Worm (Caenorhabditis elegans) whole organism, early embryonic: ENCODE data around the gene T20D3.5.
"Not testable (repeated sequence)": the region's sequence is repeated elsewhere in the genome, so short reads cannot be mapped to it uniquely, and the experiment has no call there.

Source experiments
- B0310.2 ChIP-seq: sonication (generic microtip); optimal IDR thresholded peaks from 2 replicates; lab custom pipeline; 2016; ENCODE audit warnings: mild to moderate bottlenecking, missing genetic modification characterization, missing compliant biosample characterization
- F13C5.2 ChIP-seq: sonication (generic microtip); optimal IDR thresholded peaks from 2 replicates; lab custom pipeline; 2017; ENCODE audit warnings: mild to moderate bottlenecking, missing genetic modification characterization, inconsistent platforms, missing compliant biosample characterization
- aly-1 ChIP-seq: sonication (generic microtip); optimal IDR thresholded peaks from 2 replicates; lab custom pipeline; 2016; ENCODE audit warnings: missing genetic modification characterization, missing compliant biosample characterization
- ama-1 ChIP-seq: fragments of 150-350 bp; optimal IDR thresholded peaks from 2 replicates; lab custom pipeline; 2014
- ceh-13 ChIP-seq: fragments of 200-800 bp; sonication (Bioruptor generic); optimal IDR thresholded peaks from 2 replicates; lab custom pipeline; 2018; ENCODE audit warnings: mild to moderate bottlenecking, missing genetic modification characterization, missing compliant biosample characterization
- ceh-36 ChIP-seq: sonication (generic microtip); optimal IDR thresholded peaks from 2 replicates; lab custom pipeline; 2016; ENCODE audit warnings: missing genetic modification characterization, inconsistent platforms, missing compliant biosample characterization
- ets-7 ChIP-seq: sonication (generic microtip); optimal IDR thresholded peaks from 2 replicates; lab custom pipeline; 2016; ENCODE audit warnings: missing genotype, missing genetic modification characterization, missing compliant biosample characterization
- flt-1 ChIP-seq: fragments of 200-800 bp; sonication (Bioruptor generic); IDR thresholded peaks from 2 replicates; pipeline ENCODE4 v1.3.6; 2022; ENCODE audit warnings: missing genetic modification characterization, missing compliant biosample characterization
- hmbx-1 ChIP-seq: sonication (generic microtip); optimal IDR thresholded peaks from 2 replicates; lab custom pipeline; 2016; ENCODE audit warnings: mild to moderate bottlenecking, missing genetic modification characterization, missing compliant biosample characterization
- hmg-4 ChIP-seq: fragments of 200-800 bp; sonication (Bioruptor generic); optimal IDR thresholded peaks from 2 replicates; lab custom pipeline; 2018; ENCODE audit warnings: mild to moderate bottlenecking, missing genetic modification characterization, missing compliant biosample characterization
- hnd-1 ChIP-seq: sonication (generic microtip); optimal IDR thresholded peaks from 2 replicates; lab custom pipeline; 2016; ENCODE audit warnings: missing genetic modification characterization, missing compliant biosample characterization
- pes-1 ChIP-seq: fragments of 200-800 bp; sonication (Bioruptor generic); IDR thresholded peaks from 2 replicates; pipeline ENCODE4 v1.3.6; 2022; ENCODE audit warnings: missing genetic modification reagents, missing genetic modification characterization, missing compliant biosample characterization
- scrt-1 ChIP-seq: fragments of 200-800 bp; sonication (Bioruptor generic); IDR thresholded peaks from 2 replicates; pipeline ENCODE4 v1.3.6; 2022; ENCODE audit warnings: missing genetic modification characterization, missing compliant biosample characterization
- sea-1 ChIP-seq: fragments of 200-800 bp; sonication (Bioruptor generic); conservative IDR thresholded peaks from 2 replicates; pipeline ENCODE4 v1.3.6; 2022; ENCODE audit warnings: missing genetic modification characterization, missing compliant biosample characterization
- tbx-11 ChIP-seq: fragments of 200-800 bp; sonication (Bioruptor generic); IDR thresholded peaks from 2 replicates; pipeline ENCODE4 v1.3.6; 2022; ENCODE audit warnings: missing genetic modification characterization, missing compliant biosample characterization
- tbx-37 ChIP-seq: fragments of 200-800 bp; sonication (Bioruptor generic); conservative IDR thresholded peaks from 2 replicates; pipeline ENCODE4 v1.3.6; 2022; ENCODE audit warnings: missing genetic modification reagents, missing genetic modification characterization, missing compliant biosample characterization
- tra-4 ChIP-seq: sonication (generic microtip); optimal IDR thresholded peaks from 2 replicates; lab custom pipeline; 2017; ENCODE audit warnings: missing genetic modification characterization, missing compliant biosample characterization

The T20D3.5 gene

DNA sequence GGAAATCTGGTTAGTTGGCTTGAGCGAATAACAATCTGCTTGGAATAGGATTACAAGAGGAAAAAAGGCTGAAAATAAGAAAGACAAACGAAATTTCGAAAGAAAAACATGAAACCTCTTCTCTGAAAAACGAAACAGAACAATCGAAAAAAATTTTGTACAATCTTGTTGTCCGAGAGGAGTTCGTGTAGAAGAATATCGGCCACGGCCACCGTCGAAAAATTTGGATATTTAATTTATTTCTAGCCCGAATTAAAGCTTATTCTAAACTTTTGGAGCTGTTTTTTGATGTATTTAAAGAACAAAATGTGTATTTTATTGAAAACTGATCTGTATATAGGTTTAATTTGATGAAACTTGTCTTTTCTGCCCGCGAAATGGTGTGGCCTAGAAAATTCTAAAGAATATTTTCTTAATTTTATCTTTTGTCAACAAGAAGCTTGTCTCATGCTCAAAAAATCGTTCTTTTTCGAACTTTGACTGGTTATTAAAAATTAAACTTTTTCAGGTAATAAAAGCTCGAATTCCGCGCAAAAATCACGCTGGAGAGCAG is at the start of gene T20D3.5:
TSS of gene T20D3.5 (plus strand) at position 503 of the 553 bp plus-strand sequence.
- TF ChIP-seq hmbx-1 (tag; lab: Kevin White, UChicago) (no peak), ceh-13 (GFP tag; lab: Kevin White, UChicago) (no peak), ets-7 (tag; lab: Kevin White, UChicago) (no peak), aly-1 (tag; lab: Kevin White, UChicago) (no peak), hmg-4 (no peak), tbx-37 (GFP tag; lab: Robert Waterston, UW) (no peak), sea-1 (GFP tag; lab: Robert Waterston, UW) (no peak), B0310.2 (tag; lab: Kevin White, UChicago) (no peak), hnd-1 (tag; lab: Kevin White, UChicago) (no peak), tbx-11 (GFP tag; lab: Robert Waterston, UW) (no peak), ceh-36 (tag; lab: Kevin White, UChicago) (no peak), tra-4 (tag; lab: Kevin White, UChicago) (no peak), F13C5.2 (no peak), scrt-1 (GFP tag; lab: Robert Waterston, UW) (no peak), pes-1 (no peak), ama-1 (no peak)

DNA sequence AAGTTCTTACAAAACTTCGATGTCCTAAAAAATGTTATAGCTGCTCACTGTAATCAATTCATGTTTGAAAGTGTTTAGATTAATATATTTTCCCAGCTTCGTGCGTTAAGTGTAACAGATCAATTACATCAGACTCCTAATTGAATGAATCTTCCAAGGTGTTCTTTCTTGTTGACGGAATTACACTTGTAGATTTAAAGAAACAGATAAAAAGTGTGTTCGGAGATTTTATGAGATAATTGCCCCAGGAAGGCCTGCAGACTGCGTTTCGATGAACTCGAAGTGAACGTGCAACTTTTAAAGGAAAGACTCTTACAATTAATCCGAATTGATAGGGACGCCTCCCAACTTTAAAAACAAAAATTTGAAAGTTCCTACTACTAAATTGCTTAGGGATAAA is 47.2 kb upstream of the T20D3.5 start:
- TF ChIP-seq tra-4 (tag; lab: Kevin White, UChicago) (no peak), scrt-1 (GFP tag; lab: Robert Waterston, UW) (no peak), tbx-37 (GFP tag; lab: Robert Waterston, UW) (no peak), F13C5.2 (no peak), sea-1 (GFP tag; lab: Robert Waterston, UW) (no peak), ceh-36 (tag; lab: Kevin White, UChicago) (no peak), hmbx-1 (tag; lab: Kevin White, UChicago) (no peak), flt-1 (no peak), B0310.2 (tag; lab: Kevin White, UChicago) (no peak), ceh-13 (GFP tag; lab: Kevin White, UChicago) (no peak), pes-1 (no peak), ets-7 (tag; lab: Kevin White, UChicago) (no peak), ama-1 (no peak), hmg-4 (no peak)

DNA sequence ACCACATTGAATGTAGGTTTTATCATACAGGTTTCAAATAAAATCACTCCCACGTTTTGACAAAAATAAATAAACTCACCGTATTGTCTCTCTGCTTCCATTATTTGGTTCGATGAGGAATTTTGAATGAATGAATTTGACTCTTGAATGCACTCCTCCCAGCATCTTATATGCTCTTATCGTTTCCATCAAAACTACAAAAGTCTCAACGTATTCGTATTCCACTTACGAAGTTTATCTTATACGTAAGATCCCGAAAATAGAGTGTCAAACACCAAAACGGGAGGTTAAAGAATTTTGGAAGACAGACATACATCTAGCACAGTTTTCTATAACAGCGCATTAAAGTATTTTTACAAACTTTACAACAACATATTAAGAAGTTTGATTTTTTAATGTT is 43.0 kb upstream of the T20D3.5 start, which contains the start of gene nhr-264:
TSS of gene nhr-264 (minus strand) at position 101 of the 400 bp plus-strand sequence.
- not testable (repeated sequence) for TF ChIP-seq hnd-1 (tag; lab: Kevin White, UChicago); aly-1 (tag; lab: Kevin White, UChicago); hmg-4

DNA sequence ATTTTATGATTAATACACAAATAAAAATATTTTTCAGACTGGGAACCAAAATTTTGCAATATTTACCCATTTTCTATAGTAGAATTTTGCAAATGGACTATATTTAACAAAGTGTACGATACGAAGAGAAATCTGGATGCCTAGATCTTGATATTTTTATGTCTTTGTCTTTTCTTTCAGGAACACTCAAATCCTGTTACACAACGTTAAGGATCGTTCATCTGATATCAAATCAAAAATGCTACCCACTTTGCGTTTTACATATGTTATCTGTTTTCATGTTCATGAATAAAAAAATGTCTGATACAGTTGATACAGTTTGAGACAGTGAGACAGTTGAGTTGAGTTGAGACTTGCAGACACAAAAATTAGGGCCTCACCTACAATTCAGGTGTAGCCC is 40.6 kb upstream of the T20D3.5 start, which contains the start of gene F49C12.1:
TSS of gene F49C12.1 (minus strand) at position 70 of the 400 bp plus-strand sequence.
- no peak for TF ChIP-seq B0310.2 (tag; lab: Kevin White, UChicago)
- no peak for TF ChIP-seq F13C5.2
- TF ChIP-seq hnd-1 (tag; lab: Kevin White, UChicago), result no peak
- no peak for TF ChIP-seq flt-1
- TF ChIP-seq sea-1 (GFP tag; lab: Robert Waterston, UW), result no peak
- TF ChIP-seq ceh-13 (GFP tag; lab: Kevin White, UChicago), result no peak
- TF ChIP-seq scrt-1 (GFP tag; lab: Robert Waterston, UW), result no peak
- TF ChIP-seq tbx-37 (GFP tag; lab: Robert Waterston, UW), result no peak
- no peak for TF ChIP-seq aly-1 (tag; lab: Kevin White, UChicago)
- no peak for TF ChIP-seq tra-4 (tag; lab: Kevin White, UChicago)
- no peak for TF ChIP-seq ets-7 (tag; lab: Kevin White, UChicago)
- no peak for TF ChIP-seq ceh-36 (tag; lab: Kevin White, UChicago)
- no peak for TF ChIP-seq hmg-4
- TF ChIP-seq ama-1, result no peak
- TF ChIP-seq pes-1, result no peak
- no peak for TF ChIP-seq tbx-11 (GFP tag; lab: Robert Waterston, UW)
- TF ChIP-seq hmbx-1 (tag; lab: Kevin White, UChicago), result no peak

DNA sequence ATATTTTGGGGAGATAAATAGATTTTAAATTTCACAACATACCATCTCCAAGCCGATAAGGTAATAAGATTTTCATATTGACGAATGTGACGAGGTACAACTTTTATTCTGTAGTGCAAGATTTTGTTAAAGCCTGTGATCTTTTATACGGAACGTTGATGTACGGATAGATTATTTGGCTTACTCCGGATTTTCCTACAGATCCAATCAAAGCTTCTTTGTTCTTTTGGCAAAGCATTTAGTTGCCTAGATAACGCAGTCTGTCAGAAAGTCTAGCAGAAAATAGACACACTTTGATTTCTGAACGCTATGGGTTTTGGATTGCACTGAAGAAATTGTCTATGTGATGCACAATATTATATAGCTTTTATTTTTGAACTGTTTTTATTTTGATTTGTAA is 37.7 kb upstream of the T20D3.5 start, which contains the start of gene F49C12.2:
TSS of gene F49C12.2 (minus strand) at position 101 of the 400 bp plus-strand sequence.
- TF ChIP-seq tra-4 (tag; lab: Kevin White, UChicago) (no peak), ceh-13 (GFP tag; lab: Kevin White, UChicago) (no peak), pes-1 (no peak), tbx-37 (GFP tag; lab: Robert Waterston, UW) (no peak), F13C5.2 (no peak), hmg-4 (no peak), flt-1 (no peak), aly-1 (tag; lab: Kevin White, UChicago) (no peak), ets-7 (tag; lab: Kevin White, UChicago) (no peak), scrt-1 (GFP tag; lab: Robert Waterston, UW) (no peak), hmbx-1 (tag; lab: Kevin White, UChicago) (no peak)

DNA sequence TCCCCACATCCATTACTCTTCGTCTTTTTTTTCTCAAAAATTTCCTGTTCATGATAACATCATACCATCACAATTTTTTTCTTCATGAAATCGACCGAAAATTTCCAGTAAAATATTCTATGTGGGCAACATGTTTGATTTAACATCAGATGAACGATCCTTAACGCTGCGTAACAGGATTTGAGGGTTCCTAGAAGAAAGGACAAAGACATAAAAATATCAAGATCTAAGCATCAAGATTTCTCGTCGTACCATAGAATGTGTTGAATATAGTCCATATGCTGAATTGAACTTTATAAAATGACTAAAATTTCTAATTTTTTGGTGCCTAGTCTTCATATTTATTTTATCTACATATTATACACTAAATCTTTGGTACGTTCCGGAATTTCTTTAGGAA is 36.7 kb upstream of the T20D3.5 start, which contains the start of gene F49C12.3:
TSS of gene F49C12.3 (plus strand) at position 301 of the 400 bp plus-strand sequence.
- TF ChIP-seq hmg-4, result no peak
- no peak for TF ChIP-seq aly-1 (tag; lab: Kevin White, UChicago)
- TF ChIP-seq F13C5.2, result no peak
- no peak for TF ChIP-seq sea-1 (GFP tag; lab: Robert Waterston, UW)
- no peak for TF ChIP-seq hnd-1 (tag; lab: Kevin White, UChicago)
- no peak for TF ChIP-seq scrt-1 (GFP tag; lab: Robert Waterston, UW)
- no peak for TF ChIP-seq hmbx-1 (tag; lab: Kevin White, UChicago)
- no peak for TF ChIP-seq tra-4 (tag; lab: Kevin White, UChicago)
- no peak for TF ChIP-seq flt-1
- TF ChIP-seq ama-1, result no peak

DNA sequence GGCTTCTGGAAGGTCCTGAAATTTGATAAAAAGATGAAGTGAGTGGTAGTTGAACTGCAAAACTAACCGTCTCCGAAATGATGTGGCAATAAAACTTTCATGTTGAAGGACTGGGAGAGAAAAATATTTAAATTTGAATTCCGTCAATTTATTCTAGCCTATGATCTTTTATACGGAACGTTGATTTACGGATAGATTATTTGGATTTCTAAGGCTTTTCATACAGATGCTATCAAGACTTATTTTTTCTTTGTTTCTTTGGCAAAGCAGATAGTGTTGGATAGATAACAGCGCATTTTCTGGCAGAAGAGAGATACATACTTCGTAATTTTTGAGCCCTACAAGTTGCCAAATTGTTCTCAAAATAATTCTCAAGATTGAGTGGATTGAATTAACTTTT is 32.8 kb upstream of the T20D3.5 start, which contains the start of gene F49C12.4:
TSS of gene F49C12.4 (minus strand) at position 101 of the 400 bp plus-strand sequence.
- TF ChIP-seq hmbx-1 (tag; lab: Kevin White, UChicago) (no peak), flt-1 (no peak), scrt-1 (GFP tag; lab: Robert Waterston, UW) (no peak), ceh-36 (tag; lab: Kevin White, UChicago) (no peak), pes-1 (no peak), ets-7 (tag; lab: Kevin White, UChicago) (no peak)
